Fruit fly (Drosophila melanogaster): ENCODE data around the gene mRpL2.

The mRpL2 gene

DNA sequence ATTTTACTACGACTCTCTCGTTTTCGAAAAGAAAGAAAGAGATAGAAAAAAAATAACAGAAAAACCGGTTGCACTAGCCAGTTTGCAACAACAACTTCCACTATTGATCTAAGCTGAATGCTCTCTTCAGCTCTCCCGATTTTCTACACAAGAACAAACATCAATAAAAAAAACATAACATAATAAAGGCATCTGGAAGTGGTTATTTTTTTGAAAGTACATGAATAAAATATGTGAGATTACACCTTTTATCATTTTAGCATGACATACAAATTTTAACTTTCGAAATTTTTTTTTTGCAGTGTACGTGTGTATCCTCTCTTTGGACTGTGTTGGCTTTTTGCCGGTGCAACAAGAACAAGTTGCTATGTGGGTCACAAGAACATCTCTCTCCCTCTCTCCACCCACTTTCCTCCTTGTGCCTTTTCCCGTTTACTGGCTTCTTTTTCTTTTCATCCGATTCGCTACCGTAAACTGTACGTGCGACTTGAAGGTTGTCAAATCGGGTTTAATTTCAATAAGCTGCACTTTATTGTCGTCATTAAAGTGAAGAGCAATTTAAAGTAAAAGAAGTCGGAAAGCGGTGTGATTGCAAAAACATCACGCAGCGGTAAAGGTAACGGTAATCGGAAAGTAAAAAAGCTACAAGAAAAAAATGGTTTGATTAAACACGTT lies 36.0 kb upstream of the mRpL2 start (continued):
- TF ChIP-seq CG30020 (tag; optimal IDR thresholded peaks at IDR 0.05) (peak; percentile 82), Hr78 (GFP tag; optimal IDR thresholded peaks at IDR 0.05) (peak in 1 of 2 experiments; percentile 91), Ssrp (tag; optimal IDR thresholded peaks at IDR 0.05) (peak; percentile 97), CG15011 (GFP tag; optimal IDR thresholded peaks at IDR 0.05) (peak; percentile 88), MBD-R2 (GFP tag; IDR thresholded peaks at IDR 0.05) (peak; percentile 76; the same call in 1 of the 2 replicates), bcd (GFP tag; optimal IDR thresholded peaks at IDR 0.05) (peak; percentile 95), ara (GFP tag; IDR thresholded peaks at IDR 0.05) (peak; percentile 97), CG9797 (GFP tag; optimal IDR thresholded peaks at IDR 0.05) (peak; percentile 46), CG11504 (tag; optimal IDR thresholded peaks at IDR 0.05) (peak; percentile 97), Asciz (GFP tag; optimal IDR thresholded peaks at IDR 0.05) (peak; percentile 98), pfk (GFP tag; optimal IDR thresholded peaks at IDR 0.05) (peak; percentile 24), esg (GFP tag; conservative IDR thresholded peaks at IDR 0.05) (peak; percentile 93), CG6175 (GFP tag; IDR thresholded peaks at IDR 0.05) (peak; percentile 75; the same call in 2 of the 3 replicates), CG43689 (GFP tag; IDR thresholded peaks at IDR 0.05) (peak; percentile 89), ac (GFP tag; optimal IDR thresholded peaks at IDR 0.05) (peak; percentile 90), Dref (GFP tag; IDR thresholded peaks at IDR 0.05) (no peak), CG12391 (tag; optimal IDR thresholded peaks at IDR 0.05) (peak; percentile 98), CG15601 (tag; optimal IDR thresholded peaks at IDR 0.05) (peak; percentile 98), CG12071 (GFP tag; optimal IDR thresholded peaks at IDR 0.05) (peak; percentile 94), CG42726 (GFP tag; IDR thresholded peaks at IDR 0.05; ENCODE audit: partially characterized antibody) (no peak), Fer2 (tag; optimal IDR thresholded peaks at IDR 0.05) (peak; percentile 58), ranshi (GFP tag; IDR thresholded peaks at IDR 0.05) (peak; percentile 96), aop (GFP tag; IDR thresholded peaks at IDR 0.05) (peak; percentile 92), gsb (GFP tag; IDR thresholded peaks at IDR 0.05) (peak; percentile 82), Oli (tag; optimal IDR thresholded peaks at IDR 0.05) (peak; percentile 98), CG4424 (GFP tag; optimal IDR thresholded peaks at IDR 0.05) (peak; percentile 98), CG2199 (GFP tag; IDR thresholded peaks at IDR 0.05) (peak; percentile 97), CG16815 (GFP tag; optimal IDR thresholded peaks at IDR 0.05) (peak; percentile 92), gro (GFP tag; optimal IDR thresholded peaks at IDR 0.05) (peak; percentile 82), odd (GFP tag; optimal IDR thresholded peaks at IDR 0.05) (peak; percentile 95), tx (GFP tag; optimal IDR thresholded peaks at IDR 0.05) (peak; percentile 93), CG6683 (GFP tag; optimal IDR thresholded peaks at IDR 0.05) (peak; percentile 89), Sin3A (optimal IDR thresholded peaks at IDR 0.05) (no peak), sc (optimal IDR thresholded peaks at IDR 0.05) (no peak), sc (GFP tag; optimal IDR thresholded peaks at IDR 0.05) (peak; percentile 94), Atf6 (GFP tag; IDR thresholded peaks at IDR 0.05) (peak; percentile 93), dmrt11E (tag; optimal IDR thresholded peaks at IDR 0.05) (peak; percentile 98), CG12219 (GFP tag; optimal IDR thresholded peaks at IDR 0.05) (peak; percentile 97), wor (GFP tag; IDR thresholded peaks at IDR 0.05) (peak; percentile 92), Lhr (GFP tag; optimal IDR thresholded peaks at IDR 0.05) (peak; percentile 93), toy (GFP tag; IDR thresholded peaks at IDR 0.05) (peak; percentile 77), CG4854 (GFP tag; optimal IDR thresholded peaks at IDR 0.05) (peak; percentile 92), CG17612 (GFP tag; IDR thresholded peaks at IDR 0.05) (peak; percentile 82), Stat92E (GFP tag; optimal IDR thresholded peaks at IDR 0.05) (peak in 1 of 3 experiments; percentile 97), CG7556 (GFP tag; optimal IDR thresholded peaks at IDR 0.05) (peak; percentile 96), Ets97D (GFP tag; optimal IDR thresholded peaks at IDR 0.05) (peak; percentile 88), ab (GFP tag; optimal IDR thresholded peaks at IDR 0.05) (peak; percentile 86), zfh1 (GFP tag; IDR thresholded peaks at IDR 0.05) (peak; percentile 98), CG9609 (GFP tag; optimal IDR thresholded peaks at IDR 0.05) (peak; percentile 95), ems (GFP tag; optimal IDR thresholded peaks at IDR 0.05) (peak; percentile 92)

All from whole organism, embryonic.